Fruit fly (Drosophila melanogaster) whole organism, embryonic: ENCODE data around the gene Pp4-19C.

Experiments used
- Asciz ChIP-seq: fragments of 200-800 bp; sonication (Bioruptor generic); optimal IDR thresholded peaks from 2 replicates; lab custom pipeline; 2017; ENCODE audit warnings: missing biosample characterization, mild to moderate bottlenecking, missing genetic modification characterization, missing genetic modification reagents
- Atf3 ChIP-seq: fragments of 200-800 bp; sonication (Bioruptor generic); optimal IDR thresholded peaks from 3 replicates; lab custom pipeline; 2016; ENCODE audit warnings: missing biosample characterization, missing genetic modification characterization
- B-H2 ChIP-seq: fragments of 200-800 bp; sonication (Bioruptor generic); optimal IDR thresholded peaks from 2 replicates; lab custom pipeline; 2018; ENCODE audit warnings: missing biosample characterization, mild to moderate bottlenecking, missing genetic modification characterization
- CG10565 ChIP-seq: fragments of 200-800 bp; sonication (Bioruptor generic); optimal IDR thresholded peaks from 3 replicates; lab custom pipeline; 2016; ENCODE audit warnings: missing biosample characterization, mild to moderate bottlenecking, missing genetic modification characterization
- CG10654 ChIP-seq: fragments of 200-800 bp; sonication (Bioruptor generic); optimal IDR thresholded peaks from 2 replicates; lab custom pipeline; 2016; ENCODE audit warnings: missing biosample characterization, missing genetic modification characterization
- CG11093 ChIP-seq: fragments of 200-800 bp; sonication (Bioruptor generic); IDR thresholded peaks from 3 replicates; pipeline ENCODE4 v1.3.6; 2022; ENCODE audit warnings: missing biosample characterization, missing genetic modification characterization
- CG11247 ChIP-seq: fragments of 200-800 bp; sonication (Bioruptor generic); IDR thresholded peaks from 2 replicates; pipeline ENCODE4 v1.3.6; 2022; ENCODE audit warnings: missing biosample characterization, missing genetic modification characterization
- CG13296 ChIP-seq: fragments of 200-800 bp; sonication (Bioruptor generic); optimal IDR thresholded peaks from 3 replicates; lab custom pipeline; 2018; ENCODE audit warnings: missing biosample characterization, mild to moderate bottlenecking, missing genetic modification characterization
- CG14710 ChIP-seq: fragments of 200-800 bp; sonication (Bioruptor generic); optimal IDR thresholded peaks from 3 replicates; lab custom pipeline; 2019; ENCODE audit warnings: missing biosample characterization, mild to moderate bottlenecking, missing genetic modification characterization, moderate library complexity
- CG1529 ChIP-seq: fragments of 200-800 bp; sonication (Bioruptor generic); optimal IDR thresholded peaks from 3 replicates; lab custom pipeline; 2018; ENCODE audit warnings: missing biosample characterization, missing genetic modification characterization
- CG16813 ChIP-seq: fragments of 200-800 bp; sonication (Bioruptor generic); IDR thresholded peaks from 3 replicates; pipeline ENCODE4 v1.3.6; 2022; ENCODE audit warnings: missing biosample characterization, missing genetic modification characterization; ENCODE audit not compliant: partially characterized antibody
- CG17186 ChIP-seq: fragments of 200-800 bp; sonication (Bioruptor generic); optimal IDR thresholded peaks from 3 replicates; lab custom pipeline; 2017; ENCODE audit warnings: missing biosample characterization, missing genetic modification reagents, missing genetic modification characterization
- CG17328 ChIP-seq: fragments of 200-800 bp; sonication (Bioruptor generic); IDR thresholded peaks from 2 replicates; pipeline ENCODE4 v1.3.6; 2022; ENCODE audit warnings: missing biosample characterization, missing genetic modification characterization
- CG2678 ChIP-seq: fragments of 200-800 bp; sonication (Bioruptor generic); optimal IDR thresholded peaks from 3 replicates; lab custom pipeline; 2019; ENCODE audit warnings: missing biosample characterization, mild to moderate bottlenecking, missing genetic modification characterization, moderate library complexity
- CG2712 ChIP-seq: fragments of 200-800 bp; optimal IDR thresholded peaks from 3 replicates; lab custom pipeline; 2019; ENCODE audit warnings: missing biosample characterization, mild to moderate bottlenecking, missing genetic modification characterization, moderate library complexity
- CG3163 ChIP-seq: fragments of 200-800 bp; sonication (Bioruptor generic); optimal IDR thresholded peaks from 3 replicates; lab custom pipeline; 2016; ENCODE audit warnings: missing biosample characterization, missing genetic modification characterization
- CG34422 ChIP-seq: fragments of 200-800 bp; sonication (Bioruptor generic); IDR thresholded peaks from 3 replicates; pipeline ENCODE4 v1.3.6; 2022; ENCODE audit warnings: missing biosample characterization, missing genetic modification characterization
- CG3838 ChIP-seq: fragments of 200-800 bp; sonication (Bioruptor generic); optimal IDR thresholded peaks from 3 replicates; lab custom pipeline; 2016; ENCODE audit warnings: missing biosample characterization, missing genetic modification characterization
- CG4328 ChIP-seq: fragments of 200-800 bp; sonication (Bioruptor generic); optimal IDR thresholded peaks from 3 replicates; lab custom pipeline; 2017; ENCODE audit warnings: missing biosample characterization, missing genetic modification reagents, missing genetic modification characterization
- CG6175 ChIP-seq: fragments of 200-800 bp; sonication (Bioruptor generic); IDR thresholded peaks from 3 replicates; pipeline ENCODE4 v1.3.6; 2022; ENCODE audit warnings: missing biosample characterization, missing genetic modification characterization
- CG6689 ChIP-seq: fragments of 200-800 bp; sonication (Bioruptor generic); IDR thresholded peaks from 2 replicates; pipeline ENCODE4 v1.3.6; 2022; ENCODE audit warnings: missing biosample characterization, missing genetic modification characterization
- CG7357 ChIP-seq: fragments of 200-800 bp; sonication (Bioruptor generic); IDR thresholded peaks from 3 replicates; pipeline ENCODE4 v1.3.6; 2022; ENCODE audit warnings: missing biosample characterization, missing genetic modification characterization
- CG7372 ChIP-seq: fragments of 200-800 bp; sonication (Bioruptor generic); IDR thresholded peaks from 2 replicates; pipeline ENCODE4 v1.3.6; 2022; ENCODE audit warnings: missing biosample characterization, missing genetic modification characterization
- CG8765 ChIP-seq: fragments of 200-800 bp; sonication (Bioruptor generic); IDR thresholded peaks from 2 replicates; pipeline ENCODE4 v1.3.6; 2022; ENCODE audit warnings: missing biosample characterization, missing genetic modification characterization
- Camta ChIP-seq: fragments of 200-800 bp; sonication (Bioruptor generic); optimal IDR thresholded peaks from 2 replicates; lab custom pipeline; 2016; ENCODE audit warnings: missing biosample characterization, missing genetic modification characterization
- HHEX ChIP-seq: fragments of 200-800 bp; sonication (Bioruptor generic); optimal IDR thresholded peaks from 3 replicates; lab custom pipeline; 2017; ENCODE audit warnings: missing biosample characterization, mild to moderate bottlenecking, missing genetic modification characterization, missing genetic modification reagents
- HLH54F ChIP-seq: fragments of 200-800 bp; sonication (Bioruptor generic); optimal IDR thresholded peaks from 3 replicates; lab custom pipeline; 2016; ENCODE audit warnings: missing biosample characterization, missing genetic modification characterization
- Kr ChIP-seq: fragments of 200-800 bp; sonication (Bioruptor generic); optimal IDR thresholded peaks from 2 replicates; lab custom pipeline; 2017; ENCODE audit warnings: missing biosample characterization, mild to moderate bottlenecking, missing genetic modification characterization
- NFAT ChIP-seq: fragments of 200-800 bp; sonication (Bioruptor generic); IDR thresholded peaks from 2 replicates; pipeline ENCODE4 v1.3.6; 2022; ENCODE audit warnings: missing biosample characterization, missing genetic modification characterization
- Nf-YC ChIP-seq: fragments of 200-800 bp; optimal IDR thresholded peaks from 3 replicates; lab custom pipeline; 2019; ENCODE audit warnings: missing biosample characterization, mild to moderate bottlenecking, missing genetic modification characterization, moderate library complexity
- Xbp1 ChIP-seq: fragments of 200-800 bp; sonication (Bioruptor generic); optimal IDR thresholded peaks from 3 replicates; lab custom pipeline; 2016; ENCODE audit warnings: missing biosample characterization, mild to moderate bottlenecking, missing genetic modification characterization
- br ChIP-seq: fragments of >200 bp; optimal IDR thresholded peaks from 2 replicates; lab custom pipeline; 2017
- chn ChIP-seq: fragments of 200-800 bp; sonication (Bioruptor generic); optimal IDR thresholded peaks from 2 replicates; lab custom pipeline; 2016; ENCODE audit warnings: missing biosample characterization, missing genetic modification characterization
- emc ChIP-seq: fragments of 200-800 bp; sonication (Bioruptor generic); optimal IDR thresholded peaks from 2 replicates; lab custom pipeline; 2016; ENCODE audit warnings: missing biosample characterization, missing genetic modification characterization
- ems ChIP-seq: fragments of 200-800 bp; sonication (Bioruptor generic); optimal IDR thresholded peaks from 3 replicates; lab custom pipeline; 2016; ENCODE audit warnings: missing biosample characterization, missing genetic modification characterization
- eve ChIP-seq, 2 experiments: fragments of >200 bp; optimal IDR thresholded peaks; 2 replicates each; lab custom pipeline; 2017; ENCODE audit warnings: missing biosample characterization in 2 of 2, missing genetic modification characterization in 2 of 2
- ftz-f1 ChIP-seq: fragments of 200-800 bp; sonication (Bioruptor generic); optimal IDR thresholded peaks from 2 replicates; lab custom pipeline; 2016; ENCODE audit warnings: missing biosample characterization, missing genetic modification characterization
- gem ChIP-seq: fragments of 200-800 bp; sonication (Bioruptor generic); optimal IDR thresholded peaks from 2 replicates; lab custom pipeline; 2019; ENCODE audit warnings: missing biosample characterization, mild to moderate bottlenecking, missing genetic modification characterization, moderate library complexity
- ham ChIP-seq: fragments of 200-800 bp; sonication (Bioruptor generic); IDR thresholded peaks from 2 replicates; pipeline ENCODE4 v1.3.6; 2022; ENCODE audit warnings: missing biosample characterization, missing genetic modification characterization
- hbn ChIP-seq: fragments of 200-800 bp; sonication (Bioruptor generic); IDR thresholded peaks from 2 replicates; pipeline ENCODE4 v1.3.6; 2022; ENCODE audit warnings: missing biosample characterization, missing genetic modification characterization; ENCODE audit not compliant: partially characterized antibody
- lola ChIP-seq, 3 experiments: fragments of >200 bp in 2 of 3; fragments of 200-800 bp in 1 of 3; sonication (Bioruptor generic) in 1 of 3; optimal IDR thresholded peaks; 2 replicates each; lab custom pipeline; 2017 to 2019; ENCODE audit warnings: missing biosample characterization in 3 of 3, missing genetic modification characterization in 3 of 3, mild to moderate bottlenecking in 1 of 3, moderate library complexity in 1 of 3
- maf-S ChIP-seq: fragments of 200-800 bp; sonication (Bioruptor generic); optimal IDR thresholded peaks from 2 replicates; lab custom pipeline; 2016; ENCODE audit warnings: missing biosample characterization, missing genetic modification characterization
- pb ChIP-seq: fragments of 200-800 bp; sonication (Bioruptor generic); optimal IDR thresholded peaks from 3 replicates; lab custom pipeline; 2016; ENCODE audit warnings: missing biosample characterization, missing genetic modification characterization
- phol ChIP-seq: fragments of 200-800 bp; sonication (Bioruptor generic); optimal IDR thresholded peaks from 3 replicates; lab custom pipeline; 2018; ENCODE audit warnings: missing biosample characterization, mild to moderate bottlenecking, missing genetic modification characterization, moderate library complexity
- prd ChIP-seq, 3 experiments: fragments of >200 bp in 2 of 3; fragments of 200-800 bp in 1 of 3; sonication (Bioruptor generic) in 1 of 3; optimal IDR thresholded peaks in 2 of 3; IDR thresholded peaks in 1 of 3; 2 replicates in 2 of 3; 3 replicates in 1 of 3; pipeline versions ENCODE4 v1.3.6 to Lab custom; 2017 to 2022; ENCODE audit warnings: missing biosample characterization in 1 of 3, missing genetic modification characterization in 1 of 3
- sisA ChIP-seq: fragments of 200-800 bp; sonication (Bioruptor generic); IDR thresholded peaks from 2 replicates; pipeline ENCODE4 v1.3.6; 2022; ENCODE audit warnings: missing biosample characterization, missing genetic modification characterization
- stwl ChIP-seq: fragments of 200-800 bp; sonication (Bioruptor generic); optimal IDR thresholded peaks from 3 replicates; lab custom pipeline; 2018; ENCODE audit warnings: missing biosample characterization, mild to moderate bottlenecking, missing genetic modification characterization, moderate library complexity
- tio ChIP-seq: fragments of 200-800 bp; sonication (Bioruptor generic); optimal IDR thresholded peaks from 2 replicates; lab custom pipeline; 2017; ENCODE audit warnings: missing biosample characterization, missing genetic modification characterization, inconsistent platforms
- vnd ChIP-seq: fragments of 200-800 bp; sonication (Bioruptor generic); IDR thresholded peaks from 3 replicates; pipeline ENCODE4 v1.3.6; 2022; ENCODE audit warnings: missing biosample characterization, missing genetic modification characterization; ENCODE audit not compliant: partially characterized antibody

The Pp4-19C gene

DNA sequence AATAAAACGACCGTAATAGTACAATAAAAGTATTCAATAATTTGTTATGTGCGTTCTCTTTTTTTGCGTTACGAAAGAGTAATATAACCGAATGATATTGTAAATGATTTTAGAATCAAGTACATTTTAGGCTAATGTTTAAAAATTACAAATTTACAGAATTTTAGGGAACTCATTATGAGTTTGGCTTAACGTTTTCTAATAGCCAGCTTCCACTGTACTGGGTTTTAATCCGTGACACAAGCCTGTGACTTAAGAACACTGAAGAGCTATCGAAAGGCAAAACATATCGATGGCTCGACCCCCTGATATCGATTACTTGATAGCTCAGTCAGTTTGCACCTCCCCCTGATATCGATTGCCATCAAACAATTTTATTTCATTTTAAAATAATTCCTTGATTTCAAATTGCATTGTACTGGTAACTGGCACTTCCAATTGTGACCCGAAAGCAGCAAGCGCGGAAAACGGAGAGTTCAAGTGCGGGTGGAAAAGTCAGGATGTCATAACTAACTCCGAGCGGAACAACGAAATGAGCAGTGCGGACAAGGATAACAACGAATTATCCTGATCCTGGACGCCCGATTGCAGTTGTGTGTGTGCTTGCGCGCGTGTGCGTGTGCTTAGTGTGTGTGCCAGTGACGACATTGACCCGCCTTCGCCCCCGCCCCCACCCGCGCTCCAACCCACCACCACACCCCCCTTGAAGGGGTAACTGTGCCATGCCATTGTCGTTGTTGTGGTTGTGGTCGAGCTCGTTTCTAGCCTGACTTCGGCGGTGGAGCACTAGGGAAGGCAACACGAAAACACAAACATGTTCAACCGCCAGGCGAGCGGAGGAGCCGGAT is 29.5 kb downstream of the Pp4-19C start, which contains the start of gene HERC2 (continued):
- TF ChIP-seq Asciz: no peak
- no peak for TF ChIP-seq emc (GFP tag; lab: Kevin White, UChicago)
- TF ChIP-seq ftz-f1: no peak
- peak; percentile 44 for TF ChIP-seq CG14710 (tag; lab: Kevin White, UChicago)
- TF ChIP-seq chn (GFP tag; lab: Kevin White, UChicago): peak; percentile 58
- TF ChIP-seq CG17186 (GFP tag; lab: Kevin White, UChicago): peak; percentile 17
- TF ChIP-seq CG8765 (GFP tag; lab: Robert Waterston, UW): no peak
- TF ChIP-seq CG17328: no peak
- TF ChIP-seq CG6175: no peak; the same call in 2 of the 3 replicates
- peak in 1 of 3 experiments; percentile 30 for TF ChIP-seq lola (GFP tag; optimal IDR thresholded peaks at IDR 0.05; lab: Kevin White, UChicago)
- no peak for TF ChIP-seq pb (GFP tag; lab: Kevin White, UChicago)
- no peak for TF ChIP-seq CG10565 (GFP tag; lab: Kevin White, UChicago)
- peak; percentile 11 for TF ChIP-seq CG10654 (GFP tag; lab: Kevin White, UChicago)
- no peak for TF ChIP-seq gem (tag; lab: Kevin White, UChicago)
- no peak for TF ChIP-seq CG34422 (GFP tag; lab: Robert Waterston, UW)
- no peak for TF ChIP-seq Kr (GFP tag; lab: Kevin White, UChicago)
- 0 out of 3 replicates have a peak, but pooled peaks have one; percentile 40 for TF ChIP-seq CG11093
- TF ChIP-seq CG3838 (GFP tag; lab: Kevin White, UChicago): no peak
- peak; percentile 16 for TF ChIP-seq maf-S (GFP tag; lab: Kevin White, UChicago)
- TF ChIP-seq CG6689: 0 out of 2 replicates have a peak, but pooled peaks have one; percentile 31
- TF ChIP-seq tio: no peak
- peak; percentile 57 for TF ChIP-seq CG11247 (GFP tag; lab: Robert Waterston, UW)
- peak; percentile 43 for TF ChIP-seq phol (tag; lab: Kevin White, UChicago)
- peak; percentile 35 for TF ChIP-seq CG2712 (tag; lab: Kevin White, UChicago)
- TF ChIP-seq Nf-YC (tag; lab: Kevin White, UChicago): no peak
- peak; percentile 82 for TF ChIP-seq hbn (GFP tag; lab: Robert Waterston, UW)
- no peak for TF ChIP-seq CG3163
- peak; percentile 81 for TF ChIP-seq NFAT (GFP tag; lab: Robert Waterston, UW)
- TF ChIP-seq CG7372 (GFP tag; lab: Robert Waterston, UW): peak; percentile 67; the same call in 1 of the 2 replicates
- peak; percentile 53 for TF ChIP-seq Xbp1 (GFP tag; lab: Kevin White, UChicago)
- TF ChIP-seq HHEX: no peak
- no peak for TF ChIP-seq ems (GFP tag; lab: Kevin White, UChicago)
- TF ChIP-seq CG16813 (GFP tag; lab: Robert Waterston, UW): peak; percentile 91
- no peak for TF ChIP-seq B-H2 (GFP tag; lab: Kevin White, UChicago)
- no peak for TF ChIP-seq CG1529 (GFP tag; lab: Kevin White, UChicago)
- no peak for TF ChIP-seq CG13296 (GFP tag; lab: Kevin White, UChicago)
- no peak for TF ChIP-seq ham (GFP tag; lab: Robert Waterston, UW)
- no peak for TF ChIP-seq br (lab: Kevin White, UChicago)
- TF ChIP-seq CG4328 (GFP tag; lab: Kevin White, UChicago): no peak
- TF ChIP-seq vnd (GFP tag; lab: Robert Waterston, UW): peak; percentile 87
- no peak for TF ChIP-seq prd (optimal IDR thresholded peaks at IDR 0.05; lab: Kevin White, UChicago)
- peak; percentile 77 for TF ChIP-seq prd (GFP tag; IDR thresholded peaks at IDR 0.05; lab: Robert Waterston, UW)
- peak; percentile 48 for TF ChIP-seq stwl
- peak; percentile 69 for TF ChIP-seq CG7357 (GFP tag; lab: Robert Waterston, UW)
- peak; percentile 54; the same call in 1 of the 2 replicates for TF ChIP-seq sisA (GFP tag; lab: Robert Waterston, UW)
- peak; percentile 52 for TF ChIP-seq HLH54F (GFP tag; lab: Kevin White, UChicago)
- no peak for TF ChIP-seq CG2678 (tag; lab: Kevin White, UChicago)
- TF ChIP-seq Camta (GFP tag; lab: Kevin White, UChicago): no peak
- no peak for TF ChIP-seq eve (GFP tag; optimal IDR thresholded peaks at IDR 0.05; lab: Kevin White, UChicago)
- TF ChIP-seq Atf3 (GFP tag; lab: Kevin White, UChicago): peak; percentile 41
